Worm (Caenorhabditis elegans) whole organism, L3 larva: ENCODE data around the gene pnp-1.

Source experiments
- R02D3.7 ChIP-seq: fragments of 150-350 bp; optimal IDR thresholded peaks from 2 replicates; lab custom pipeline; 2014; ENCODE audit warnings: missing biosample characterization, missing genetic modification characterization
- ceh-9 ChIP-seq: sonication (generic microtip); optimal IDR thresholded peaks from 2 replicates; lab custom pipeline; 2018; ENCODE audit warnings: missing biosample characterization, missing genetic modification characterization
- fos-1 ChIP-seq: fragments of 150-350 bp; optimal IDR thresholded peaks from 2 replicates; lab custom pipeline; 2014; ENCODE audit warnings: missing biosample characterization, missing genetic modification characterization
- hmg-11 ChIP-seq: sonication (generic microtip); optimal IDR thresholded peaks from 2 replicates; lab custom pipeline; 2016; ENCODE audit warnings: missing genetic modification characterization, missing compliant biosample characterization
- mdl-1 ChIP-seq: fragments of 150-350 bp; optimal IDR thresholded peaks from 2 replicates; lab custom pipeline; 2014; ENCODE audit warnings: missing biosample characterization, missing genetic modification characterization
- nhr-12 ChIP-seq: fragments of 150-350 bp; optimal IDR thresholded peaks from 2 replicates; lab custom pipeline; 2014; ENCODE audit warnings: missing biosample characterization, missing genetic modification characterization
- nhr-28 ChIP-seq: fragments of 150-350 bp; optimal IDR thresholded peaks from 2 replicates; lab custom pipeline; 2014; ENCODE audit warnings: missing biosample characterization, missing genetic modification characterization
- pqm-1 ChIP-seq: fragments of 150-350 bp; optimal IDR thresholded peaks from 2 replicates; lab custom pipeline; 2017; ENCODE audit warnings: missing biosample characterization, missing genetic modification characterization, inconsistent platforms

DNA sequence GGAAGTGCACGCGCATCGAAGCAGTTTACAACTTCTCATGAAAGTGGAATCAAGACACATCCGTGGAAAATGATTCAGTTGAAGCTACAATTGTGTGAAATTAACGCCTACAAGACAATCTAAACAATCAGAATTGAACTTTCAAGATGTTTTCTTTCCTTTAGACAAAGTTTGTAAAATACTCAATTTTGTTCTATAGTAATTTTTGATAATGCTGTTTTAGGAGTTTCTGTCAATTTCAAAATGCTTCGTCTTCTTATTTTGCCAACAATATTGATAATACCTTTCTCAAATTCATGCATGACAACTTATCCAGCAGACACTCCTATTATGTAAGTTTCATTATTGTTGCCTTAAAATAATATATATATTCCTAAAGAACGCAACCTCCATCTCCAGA is 29.0 kb downstream of the pnp-1 start, which contains the start of gene T21D12.11:
- TF ChIP-seq R02D3.7 (tag; lab: Kevin White, UChicago) = no peak
- TF ChIP-seq nhr-12 (tag; lab: Kevin White, UChicago) = no peak
- TF ChIP-seq fos-1 (tag; lab: Kevin White, UChicago) = no peak
- TF ChIP-seq mdl-1 (tag; lab: Kevin White, UChicago) = no peak
- TF ChIP-seq nhr-28 = no peak
- no peak for TF ChIP-seq pqm-1 (tag; lab: Kevin White, UChicago)
- no peak for TF ChIP-seq hmg-11 (tag; lab: Kevin White, UChicago)
- no peak for TF ChIP-seq ceh-9 (tag; lab: Kevin White, UChicago)
